Worm (Caenorhabditis elegans) whole organism, young adult: ENCODE measurements around the gene pph-4.2.

Source experiments
- B0336.3 ChIP-seq: fragments of 200-800 bp; sonication (Bioruptor generic); IDR thresholded peaks from 2 replicates; pipeline ENCODE4 v1.3.6; 2022; ENCODE audit warnings: missing genetic modification characterization, missing compliant biosample characterization
- akir-1 ChIP-seq: fragments of 200-800 bp; sonication (Bioruptor generic); optimal IDR thresholded peaks from 2 replicates; lab custom pipeline; 2018; ENCODE audit warnings: mild to moderate bottlenecking, missing genetic modification characterization, moderate library complexity, missing compliant biosample characterization
- aptf-3 ChIP-seq: fragments of 200-800 bp; sonication (Bioruptor generic); IDR thresholded peaks from 2 replicates; pipeline ENCODE4 v1.3.6; 2022; ENCODE audit warnings: missing genetic modification characterization, missing compliant biosample characterization
- atf-7 ChIP-seq: sonication (generic microtip); optimal IDR thresholded peaks from 2 replicates; lab custom pipeline; 2017; ENCODE audit warnings: mild to moderate bottlenecking, missing genetic modification characterization, missing compliant biosample characterization
- attf-5 ChIP-seq: fragments of 200-800 bp; sonication (Bioruptor generic); optimal IDR thresholded peaks from 2 replicates; lab custom pipeline; 2018; ENCODE audit warnings: mild to moderate bottlenecking, missing genetic modification characterization, missing compliant biosample characterization
- cebp-1 ChIP-seq, 2 experiments: fragments of 200-800 bp in 1 of 2; sonication (Bioruptor generic) in 1 of 2; sonication (generic microtip) in 1 of 2; IDR thresholded peaks in 1 of 2; optimal IDR thresholded peaks in 1 of 2; 2 replicates each; pipeline versions ENCODE4 v1.3.6 to Lab custom; 2017 to 2022; ENCODE audit warnings: missing compliant biosample characterization in 2 of 2, missing genetic modification characterization in 2 of 2, mild to moderate bottlenecking in 1 of 2, missing genetic modification reagents in 1 of 2, moderate library complexity in 1 of 2
- dox-1 ChIP-seq: fragments of 200-800 bp; sonication (Bioruptor generic); IDR thresholded peaks from 2 replicates; pipeline ENCODE4 v1.3.6; 2022; ENCODE audit warnings: missing genetic modification reagents, missing genetic modification characterization, missing compliant biosample characterization
- egl-44 ChIP-seq: fragments of 200-800 bp; sonication (Bioruptor generic); IDR thresholded peaks from 2 replicates; pipeline ENCODE4 v1.3.6; 2022; ENCODE audit warnings: missing genetic modification reagents, missing genetic modification characterization, missing compliant biosample characterization
- egrh-3 ChIP-seq: fragments of 200-800 bp; sonication (Bioruptor generic); IDR thresholded peaks from 2 replicates; pipeline ENCODE4 v1.3.6; 2022; ENCODE audit warnings: missing genetic modification reagents, missing genetic modification characterization, missing compliant biosample characterization
- ets-4 ChIP-seq: fragments of 200-800 bp; sonication (Bioruptor generic); optimal IDR thresholded peaks from 2 replicates; lab custom pipeline; 2018; ENCODE audit warnings: mild to moderate bottlenecking, missing genetic modification characterization, missing compliant biosample characterization
- hmg-1.2 ChIP-seq: fragments of 200-800 bp; sonication (Bioruptor generic); IDR thresholded peaks from 2 replicates; pipeline ENCODE4 v1.3.6; 2022; ENCODE audit warnings: missing genetic modification reagents, missing genetic modification characterization, missing compliant biosample characterization
- let-607 ChIP-seq, 2 experiments: fragments of 200-800 bp in 1 of 2; sonication (Bioruptor generic) in 1 of 2; sonication (generic microtip) in 1 of 2; optimal IDR thresholded peaks; 2 replicates each; lab custom pipeline; 2016 to 2018; ENCODE audit warnings: mild to moderate bottlenecking in 2 of 2, missing compliant biosample characterization in 2 of 2, missing genetic modification characterization in 2 of 2, moderate library complexity in 2 of 2, missing genotype in 1 of 2
- lin-40 ChIP-seq: sonication (generic microtip); optimal IDR thresholded peaks from 2 replicates; lab custom pipeline; 2016; ENCODE audit warnings: missing genetic modification characterization, mild to moderate bottlenecking, missing compliant biosample characterization, missing genotype, missing genetic modification reagents
- mcd-1 ChIP-seq: fragments of 200-800 bp; sonication (Bioruptor generic); IDR thresholded peaks from 2 replicates; pipeline ENCODE4 v1.3.6; 2022; ENCODE audit warnings: missing genetic modification reagents, missing genetic modification characterization, missing compliant biosample characterization
- mel-28 ChIP-seq: sonication (generic microtip); optimal IDR thresholded peaks from 2 replicates; lab custom pipeline; 2016; ENCODE audit warnings: borderline replicate concordance, mild to moderate bottlenecking, missing genetic modification characterization, missing compliant biosample characterization
- nfyb-1 ChIP-seq: fragments of 200-800 bp; sonication (Bioruptor generic); IDR thresholded peaks from 2 replicates; pipeline ENCODE4 v1.3.6; 2022; ENCODE audit warnings: missing genetic modification reagents, missing genetic modification characterization, missing compliant biosample characterization
- nhr-27 ChIP-seq: fragments of 200-800 bp; sonication (Bioruptor generic); optimal IDR thresholded peaks from 2 replicates; lab custom pipeline; 2018; ENCODE audit warnings: mild to moderate bottlenecking, missing genetic modification characterization, moderate library complexity, missing compliant biosample characterization
- nhr-80 ChIP-seq: sonication (generic microtip); optimal IDR thresholded peaks from 2 replicates; lab custom pipeline; 2016; ENCODE audit warnings: missing genetic modification characterization, missing compliant biosample characterization
- nhr-90 ChIP-seq: sonication (generic microtip); optimal IDR thresholded peaks from 2 replicates; lab custom pipeline; 2016; ENCODE audit warnings: missing genotype, mild to moderate bottlenecking, missing genetic modification characterization, missing compliant biosample characterization
- pha-4 ChIP-seq: fragments of 150-350 bp; sonication (generic microtip); optimal IDR thresholded peaks from 2 replicates; lab custom pipeline; 2014; ENCODE audit warnings: missing biosample characterization, missing genetic modification reagents, missing genetic modification characterization
- repo-1 ChIP-seq: sonication (generic microtip); optimal IDR thresholded peaks from 2 replicates; lab custom pipeline; 2017; ENCODE audit warnings: mild to moderate bottlenecking, missing genetic modification characterization, missing compliant biosample characterization
- sea-2 ChIP-seq: fragments of 200-800 bp; sonication (Bioruptor generic); IDR thresholded peaks from 2 replicates; pipeline ENCODE4 v1.3.6; 2022; ENCODE audit warnings: missing genetic modification characterization, missing compliant biosample characterization
- tbp1 ChIP-seq: fragments of 200-800 bp; sonication (Bioruptor generic); optimal IDR thresholded peaks from 2 replicates; lab custom pipeline; 2018; ENCODE audit warnings: mild to moderate bottlenecking, missing genetic modification characterization, missing compliant biosample characterization
- zfh-2 ChIP-seq: fragments of 200-800 bp; sonication (Bioruptor generic); conservative IDR thresholded peaks from 2 replicates; pipeline ENCODE4 v1.3.6; 2022; ENCODE audit warnings: missing genetic modification reagents, missing genetic modification characterization, missing compliant biosample characterization

The pph-4.2 gene

DNA sequence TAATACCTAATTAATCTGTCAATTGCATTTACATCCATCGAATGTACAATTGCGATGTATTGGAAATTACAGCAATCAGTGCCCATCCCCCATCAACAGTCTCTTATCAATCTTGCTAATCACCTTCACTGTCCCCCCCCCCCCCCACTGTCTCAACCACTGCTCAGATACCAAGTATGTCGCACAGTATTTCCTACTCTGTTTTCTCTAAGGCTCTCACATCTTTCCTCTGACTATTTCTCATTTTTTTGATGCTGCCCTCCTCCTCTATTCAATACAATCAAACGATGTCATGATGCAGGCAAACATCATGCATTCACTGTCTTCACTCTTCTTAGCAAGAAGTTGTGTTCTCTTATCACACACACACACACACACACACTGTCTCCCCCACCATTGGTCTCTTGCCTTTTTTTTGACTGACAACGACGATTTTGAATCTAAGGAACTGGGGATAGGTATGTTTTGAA, 49.5 kb downstream of the pph-4.2 start, which contains the start of the genes zip-12 and Y75B8A.63:
TSS of gene zip-12 (plus strand) at position 387 of the 470 bp plus-strand sequence.
TSS of gene Y75B8A.63 (plus strand) at position 420 of the 470 bp plus-strand sequence.
- TF ChIP-seq let-607 (tag; optimal IDR thresholded peaks at IDR 0.05; lab: Kevin White, UChicago) (peak in 1 of 2 experiments; percentile 17), atf-7 (peak; percentile 67), mel-28 (tag; lab: Kevin White, UChicago) (no peak), B0336.3 (peak; percentile 55; the same call in 1 of the 2 replicates), nfyb-1 (GFP tag; lab: Robert Waterston, UW) (0 out of 2 replicates have a peak, but pooled peaks have one; percentile 32), ets-4 (GFP tag; lab: Kevin White, UChicago) (peak; percentile 83), akir-1 (GFP tag; lab: Kevin White, UChicago) (no peak), nhr-80 (tag; lab: Kevin White, UChicago) (peak; percentile 72), egrh-3 (GFP tag; lab: Robert Waterston, UW) (peak; percentile 78), repo-1 (no peak), egl-44 (GFP tag; lab: Robert Waterston, UW) (no peak), mcd-1 (0 out of 2 replicates have a peak, but pooled peaks have one; percentile 14), cebp-1 (GFP tag; IDR thresholded peaks at IDR 0.05; lab: Robert Waterston, UW) (no peak), cebp-1 (tag; optimal IDR thresholded peaks at IDR 0.05; lab: Kevin White, UChicago) (peak; percentile 62), zfh-2 (GFP tag; lab: Robert Waterston, UW) (peak; percentile 77; the same call in 1 of the 2 replicates)

DNA sequence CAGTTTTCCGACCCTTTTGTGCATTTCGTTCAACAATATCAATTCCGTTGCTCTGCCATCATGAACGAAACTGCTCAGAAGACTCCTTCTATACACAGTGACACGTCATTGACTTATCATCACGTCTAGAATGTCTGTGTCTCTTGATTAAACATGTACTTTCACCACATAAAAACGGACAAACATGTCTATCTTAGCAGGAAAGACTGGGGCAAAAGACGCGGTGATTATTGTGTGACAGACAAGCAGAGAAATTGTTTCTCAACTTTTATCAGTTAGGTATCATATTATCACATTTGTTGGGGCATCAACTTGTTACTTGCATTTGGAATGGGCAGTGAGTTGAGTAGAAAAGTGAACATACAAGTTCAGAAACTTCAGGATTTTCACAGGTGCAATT, 51.8 kb downstream of the pph-4.2 start:
- peak; percentile 22 for TF ChIP-seq lin-40 (tag; lab: Kevin White, UChicago)
- TF ChIP-seq dox-1 (GFP tag; lab: Robert Waterston, UW): peak; percentile 50; the same call in 1 of the 2 replicates
- TF ChIP-seq cebp-1 (GFP tag; IDR thresholded peaks at IDR 0.05; lab: Robert Waterston, UW): no peak
- TF ChIP-seq cebp-1 (tag; optimal IDR thresholded peaks at IDR 0.05; lab: Kevin White, UChicago): peak; percentile 49
- TF ChIP-seq ets-4 (GFP tag; lab: Kevin White, UChicago): peak; percentile 41
- no peak for TF ChIP-seq aptf-3 (GFP tag; lab: Robert Waterston, UW)
- no peak for TF ChIP-seq nhr-27 (tag; lab: Kevin White, UChicago)
- no peak for TF ChIP-seq sea-2 (GFP tag; lab: Robert Waterston, UW)
- peak; percentile 91 for TF ChIP-seq nhr-80 (tag; lab: Kevin White, UChicago)
- peak; percentile 43; the same call in 1 of the 2 replicates for TF ChIP-seq hmg-1.2 (GFP tag; lab: Robert Waterston, UW)
- peak; percentile 20 for TF ChIP-seq nhr-90 (tag; lab: Kevin White, UChicago)
- peak; percentile 19 for TF ChIP-seq attf-5
- peak; percentile 78 to 86 for TF ChIP-seq let-607 (tag; optimal IDR thresholded peaks at IDR 0.05; lab: Kevin White, UChicago)
- TF ChIP-seq tbp1 (GFP tag; lab: Kevin White, UChicago): peak; percentile 36
- TF ChIP-seq atf-7: peak; percentile 64
- TF ChIP-seq pha-4 (tag; lab: Kevin White, UChicago): no peak
